Fruit fly (Drosophila melanogaster): Measurements from ENCODE around the gene CG14671.

The CG14671 gene

dm6 chr3R:5547464-5547943 lies 17.1 kb downstream of the CG14671 start, which contains the start of gene CG2519 (continued):
- TF ChIP-seq CG9215 (GFP tag; IDR thresholded peaks at IDR 0.05) (no peak), Opbp (GFP tag; IDR thresholded peaks at IDR 0.05; ENCODE audit: partially characterized antibody) (peak; percentile 96), CG11560 (tag; IDR thresholded peaks at IDR 0.05) (0 out of 3 replicates have a peak, but pooled peaks have one; percentile 39), CG11696 (GFP tag; IDR thresholded peaks at IDR 0.05) (no peak), CG10431 (GFP tag; optimal IDR thresholded peaks at IDR 0.05) (no peak), CG32772 (GFP tag; IDR thresholded peaks at IDR 0.05) (no peak; the same call in 1 of the 2 replicates), hbn (GFP tag; IDR thresholded peaks at IDR 0.05; ENCODE audit: partially characterized antibody) (peak; percentile 80), CG9727 (GFP tag; optimal IDR thresholded peaks at IDR 0.05) (no peak), bab2 (GFP tag; optimal IDR thresholded peaks at IDR 0.05) (peak; percentile 55), dysf (GFP tag; IDR thresholded peaks at IDR 0.05) (peak; percentile 43; the same call in 2 of the 3 replicates), pfk (GFP tag; optimal IDR thresholded peaks at IDR 0.05) (no peak), CG17361 (GFP tag; IDR thresholded peaks at IDR 0.05) (no peak), PHDP (tag; optimal IDR thresholded peaks at IDR 0.05) (no peak), dan (GFP tag; IDR thresholded peaks at IDR 0.05) (no peak), fu2 (GFP tag; optimal IDR thresholded peaks at IDR 0.05) (peak; percentile 67), Drgx (GFP tag; IDR thresholded peaks at IDR 0.05) (peak; percentile 4; the same call in 1 of the 2 replicates), run (tag; optimal IDR thresholded peaks at IDR 0.05) (no peak), CoRest (tag; optimal IDR thresholded peaks at IDR 0.05) (no peak), CG11456 (GFP tag; IDR thresholded peaks at IDR 0.05) (peak; percentile 85), emc (GFP tag; optimal IDR thresholded peaks at IDR 0.05) (peak; percentile 47), ro (GFP tag; IDR thresholded peaks at IDR 0.05) (no peak; the same call in 1 of the 2 replicates), crol (GFP tag; IDR thresholded peaks at IDR 0.05) (no peak), Myb (GFP tag; optimal IDR thresholded peaks at IDR 0.05) (peak; percentile 73), ewg (GFP tag; optimal IDR thresholded peaks at IDR 0.05) (peak; percentile 73), CG10321 (GFP tag; IDR thresholded peaks at IDR 0.05) (no peak), mirr (GFP tag; optimal IDR thresholded peaks at IDR 0.05) (no peak), stc (GFP tag; IDR thresholded peaks at IDR 0.05) (peak; percentile 62; the same call in 1 of the 2 replicates), CG34224 (GFP tag; IDR thresholded peaks at IDR 0.05; ENCODE audit: partially characterized antibody) (peak; percentile 81), Gug (GFP tag; IDR thresholded peaks at IDR 0.05) (peak; percentile 74; the same call in 2 of the 4 replicates), sr (GFP tag; IDR thresholded peaks at IDR 0.05) (no peak), fru (optimal IDR thresholded peaks at IDR 0.05) (no peak), trh (GFP tag; optimal IDR thresholded peaks at IDR 0.05) (peak; percentile 41), NC2β (GFP tag; optimal IDR thresholded peaks at IDR 0.05) (no peak), CG1602 (GFP tag; optimal IDR thresholded peaks at IDR 0.05) (peak; percentile 42), Six4 (GFP tag; optimal IDR thresholded peaks at IDR 0.05) (peak; percentile 51), psq (GFP tag; optimal IDR thresholded peaks at IDR 0.05) (no peak), Hand (GFP tag; optimal IDR thresholded peaks at IDR 0.05) (no peak), CG17359 (tag; optimal IDR thresholded peaks at IDR 0.05) (peak; percentile 59), CG34376 (GFP tag; optimal IDR thresholded peaks at IDR 0.05) (peak; percentile 77), bigmax (GFP tag; optimal IDR thresholded peaks at IDR 0.05) (peak; percentile 66), Nf-YC (tag; optimal IDR thresholded peaks at IDR 0.05) (no peak), chinmo (GFP tag; IDR thresholded peaks at IDR 0.05; ENCODE audit: partially characterized antibody) (peak; percentile 91), CG12744 (GFP tag; optimal IDR thresholded peaks at IDR 0.05) (no peak), Atf-2 (GFP tag; optimal IDR thresholded peaks at IDR 0.05) (peak; percentile 15), Chrac-16 (GFP tag; optimal IDR thresholded peaks at IDR 0.05) (peak; percentile 49), CG12219 (GFP tag; optimal IDR thresholded peaks at IDR 0.05) (no peak), CG31388 (GFP tag; optimal IDR thresholded peaks at IDR 0.05) (no peak), zfh2 (GFP tag; optimal IDR thresholded peaks at IDR 0.05) (peak; percentile 72), NC2α (GFP tag; optimal IDR thresholded peaks at IDR 0.05) (no peak), Dfd (GFP tag; optimal IDR thresholded peaks at IDR 0.05) (no peak), CG11247 (GFP tag; IDR thresholded peaks at IDR 0.05) (peak; percentile 64), CG7987 (GFP tag; optimal IDR thresholded peaks at IDR 0.05) (peak; percentile 82)
